Worm (Caenorhabditis elegans) whole organism, mixed stage, embryonic: ENCODE measurements around the gene ceh-28.
A peak's percentile ranks its signal among the peaks of the same experiment; 100 is the strongest.

Source experiments
- ces-1 ChIP-seq: fragments of 150-350 bp; optimal IDR thresholded peaks from 2 replicates; lab custom pipeline; 2014; ENCODE audit warnings: missing biosample characterization, missing genetic modification reagents, missing genetic modification characterization
- flh-1 ChIP-seq: fragments of 200-800 bp; sonication (Bioruptor generic); optimal IDR thresholded peaks from 2 replicates; lab custom pipeline; 2018; ENCODE audit warnings: mild to moderate bottlenecking, missing genetic modification characterization, moderate library complexity, missing compliant biosample characterization

The ceh-28 gene

DNA sequence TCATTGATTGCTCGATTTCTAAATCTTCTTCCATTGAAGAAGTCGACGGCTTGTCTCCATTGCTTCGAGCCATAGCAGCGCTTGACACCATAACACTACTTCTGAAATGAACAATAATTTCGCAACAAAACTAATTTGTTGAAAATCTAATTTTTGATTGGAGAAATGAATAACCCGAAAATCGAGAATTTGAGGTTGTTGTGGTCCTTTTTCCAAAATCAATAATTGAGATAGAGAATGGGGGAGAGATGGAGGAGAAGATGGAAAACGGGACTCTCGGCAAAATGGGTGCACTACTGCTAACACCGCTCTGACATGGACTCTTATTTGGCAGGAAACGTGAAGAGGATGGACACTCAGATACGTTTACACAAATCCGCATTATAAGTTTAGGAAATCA is 47.7 kb downstream of the ceh-28 start, which contains the start of gene snx-17:
Gene snx-17 (minus strand): TSS at position 101 of the 400 bp plus-strand sequence.
- peak; percentile 29 for TF ChIP-seq ces-1
- no peak for TF ChIP-seq flh-1 (GFP tag; lab: Kevin White, UChicago)
- TF ChIP-seq, all 35 proteins: peak for 1
